Worm (Caenorhabditis elegans) whole organism, mixed stage, embryonic: ENCODE measurements around the gene M03A1.8.

ENCODE experiments used
- bed-3 ChIP-seq: fragments of 200-800 bp; sonication (Bioruptor generic); optimal IDR thresholded peaks from 3 replicates; lab custom pipeline; 2018; ENCODE audit warnings: mild to moderate bottlenecking, missing genetic modification characterization, moderate library complexity, missing compliant biosample characterization
- ceh-39 ChIP-seq: fragments of 150-350 bp; optimal IDR thresholded peaks from 2 replicates; lab custom pipeline; 2014; ENCODE audit warnings: missing biosample characterization, missing genetic modification characterization
- ceh-43 ChIP-seq: fragments of 200-800 bp; sonication (Bioruptor generic); optimal IDR thresholded peaks from 2 replicates; lab custom pipeline; 2018; ENCODE audit warnings: mild to moderate bottlenecking, missing genetic modification characterization, moderate library complexity, missing compliant biosample characterization
- ceh-83 ChIP-seq: fragments of 200-800 bp; sonication (Bioruptor generic); optimal IDR thresholded peaks from 2 replicates; lab custom pipeline; 2018; ENCODE audit warnings: mild to moderate bottlenecking, missing genetic modification characterization, missing compliant biosample characterization
- ces-1 ChIP-seq: fragments of 150-350 bp; optimal IDR thresholded peaks from 2 replicates; lab custom pipeline; 2014; ENCODE audit warnings: missing biosample characterization, missing genetic modification reagents, missing genetic modification characterization
- cnd-1 ChIP-seq: fragments of 200-800 bp; sonication (Bioruptor generic); optimal IDR thresholded peaks from 2 replicates; lab custom pipeline; 2018; ENCODE audit warnings: mild to moderate bottlenecking, missing genetic modification characterization, missing compliant biosample characterization
- elt-1 ChIP-seq: sonication (generic microtip); optimal IDR thresholded peaks from 2 replicates; lab custom pipeline; 2017; ENCODE audit warnings: missing genetic modification characterization, mild to moderate bottlenecking, missing compliant biosample characterization, antibody characterized with exemption, moderate library complexity, borderline replicate concordance; ENCODE audit not compliant: insufficient read depth
- elt-3 ChIP-seq: fragments of 150-350 bp; optimal IDR thresholded peaks from 2 replicates; lab custom pipeline; 2014; ENCODE audit warnings: missing biosample characterization, missing genetic modification characterization
- flh-1 ChIP-seq: fragments of 200-800 bp; sonication (Bioruptor generic); optimal IDR thresholded peaks from 2 replicates; lab custom pipeline; 2018; ENCODE audit warnings: mild to moderate bottlenecking, missing genetic modification characterization, moderate library complexity, missing compliant biosample characterization
- ham-2 ChIP-seq: fragments of 200-800 bp; sonication (Bioruptor generic); optimal IDR thresholded peaks from 2 replicates; lab custom pipeline; 2018; ENCODE audit warnings: mild to moderate bottlenecking, missing genetic modification characterization, missing compliant biosample characterization
- lin-13 ChIP-seq: fragments of 150-350 bp; optimal IDR thresholded peaks from 2 replicates; lab custom pipeline; 2014; ENCODE audit warnings: missing biosample characterization, missing genetic modification characterization
- lsy-2 ChIP-seq: fragments of 150-350 bp; optimal IDR thresholded peaks from 2 replicates; lab custom pipeline; 2014; ENCODE audit warnings: missing biosample characterization, missing genetic modification characterization
- mab-5 ChIP-seq: fragments of 150-350 bp; optimal IDR thresholded peaks from 2 replicates; lab custom pipeline; 2014; ENCODE audit warnings: missing biosample characterization, missing genetic modification characterization
- mep-1 ChIP-seq: fragments of 150-350 bp; optimal IDR thresholded peaks from 2 replicates; lab custom pipeline; 2017; ENCODE audit warnings: missing biosample characterization, missing genetic modification reagents, missing genetic modification characterization, inconsistent platforms
- mls-2 ChIP-seq: sonication (generic microtip); optimal IDR thresholded peaks from 2 replicates; lab custom pipeline; 2016; ENCODE audit warnings: mild to moderate bottlenecking, missing genetic modification characterization, moderate library complexity, missing compliant biosample characterization
- nhr-2 ChIP-seq: fragments of 150-350 bp; optimal IDR thresholded peaks from 2 replicates; lab custom pipeline; 2014; ENCODE audit warnings: missing biosample characterization, missing genetic modification characterization
- nhr-237 ChIP-seq: fragments of 150-350 bp; optimal IDR thresholded peaks from 2 replicates; lab custom pipeline; 2014; ENCODE audit warnings: missing biosample characterization, missing genetic modification characterization
- nhr-28 ChIP-seq: fragments of 150-350 bp; optimal IDR thresholded peaks from 2 replicates; lab custom pipeline; 2014; ENCODE audit warnings: missing biosample characterization, missing genetic modification characterization
- nhr-76 ChIP-seq: sonication (generic microtip); optimal IDR thresholded peaks from 2 replicates; lab custom pipeline; 2017; ENCODE audit warnings: missing biosample characterization, missing genetic modification characterization
- pha-4 ChIP-seq: fragments of 150-350 bp; optimal IDR thresholded peaks from 2 replicates; lab custom pipeline; 2018; ENCODE audit warnings: missing biosample characterization, missing genetic modification reagents, missing genetic modification characterization
- snpc-4 ChIP-seq: fragments of 150-350 bp; optimal IDR thresholded peaks from 2 replicates; lab custom pipeline; 2014; ENCODE audit warnings: missing biosample characterization, missing genetic modification characterization
- sptf-1 ChIP-seq: sonication (generic microtip); optimal IDR thresholded peaks from 2 replicates; lab custom pipeline; 2017; ENCODE audit warnings: mild to moderate bottlenecking, missing genetic modification characterization, moderate library complexity, missing compliant biosample characterization
- tbx-8 ChIP-seq: fragments of 200-800 bp; sonication (Bioruptor generic); optimal IDR thresholded peaks from 2 replicates; lab custom pipeline; 2018; ENCODE audit warnings: mild to moderate bottlenecking, missing genetic modification characterization, moderate library complexity, missing compliant biosample characterization
- unc-120 ChIP-seq: sonication (generic microtip); optimal IDR thresholded peaks from 2 replicates; lab custom pipeline; 2017; ENCODE audit warnings: missing genetic modification characterization, missing compliant biosample characterization; ENCODE audit not compliant: poor library complexity, severe bottlenecking
- unc-39 ChIP-seq: fragments of 150-350 bp; optimal IDR thresholded peaks from 2 replicates; lab custom pipeline; 2014; ENCODE audit warnings: missing biosample characterization, missing genetic modification characterization
- unc-62 ChIP-seq: fragments of 150-350 bp; optimal IDR thresholded peaks from 2 replicates; lab custom pipeline; 2014; ENCODE audit warnings: missing biosample characterization, missing genetic modification reagents, missing genetic modification characterization
- zip-8 ChIP-seq: fragments of 150-350 bp; optimal IDR thresholded peaks from 2 replicates; lab custom pipeline; 2014; ENCODE audit warnings: missing biosample characterization, missing genetic modification characterization
- ztf-11 ChIP-seq: fragments of 150-350 bp; optimal IDR thresholded peaks from 2 replicates; lab custom pipeline; 2014; ENCODE audit warnings: missing biosample characterization, missing genetic modification characterization

M03A1.8 gene

DNA sequence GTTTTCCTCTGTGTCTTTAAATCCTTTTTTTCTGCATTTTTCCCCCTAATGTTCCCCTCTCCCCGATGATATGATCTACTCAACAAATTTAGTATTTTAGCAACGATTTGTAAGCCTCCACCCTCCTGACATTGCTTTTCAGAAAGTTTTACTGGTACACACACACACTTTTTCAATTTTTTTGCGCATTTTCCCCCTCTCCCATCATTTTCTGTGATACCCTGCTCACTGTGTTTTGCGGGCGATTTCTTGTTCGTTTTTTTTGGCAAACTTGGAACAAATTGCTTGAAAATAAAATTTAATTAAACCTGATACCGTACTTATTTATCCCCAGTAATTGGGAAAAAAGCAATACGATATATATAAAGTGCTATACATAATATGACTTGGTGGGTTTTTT, 30.5 kb downstream of the M03A1.8 start:
- TF ChIP-seq flh-1 (GFP tag; lab: Kevin White, UChicago): no peak
- no peak for TF ChIP-seq nhr-2 (tag; lab: Kevin White, UChicago)
- TF ChIP-seq unc-62 (GFP tag; lab: Kevin White, UChicago): no peak
- TF ChIP-seq ceh-83: no peak
- no peak for TF ChIP-seq lin-13
- TF ChIP-seq ceh-43 (GFP tag; lab: Kevin White, UChicago): no peak
- no peak for TF ChIP-seq elt-3
- no peak for TF ChIP-seq lsy-2 (tag; lab: Kevin White, UChicago)
- no peak for TF ChIP-seq sptf-1
- no peak for TF ChIP-seq nhr-237
- TF ChIP-seq nhr-28 (tag; lab: Kevin White, UChicago): no peak
- TF ChIP-seq nhr-76 (tag; lab: Kevin White, UChicago): no peak

- TF ChIP-seq elt-1 (tag; lab: Kevin White, UChicago): no peak
- no peak for TF ChIP-seq zip-8 (tag; lab: Kevin White, UChicago)
Observed at ce11 chrII:4597441-4597840, 37.3 kb downstream of the M03A1.8 start.

DNA sequence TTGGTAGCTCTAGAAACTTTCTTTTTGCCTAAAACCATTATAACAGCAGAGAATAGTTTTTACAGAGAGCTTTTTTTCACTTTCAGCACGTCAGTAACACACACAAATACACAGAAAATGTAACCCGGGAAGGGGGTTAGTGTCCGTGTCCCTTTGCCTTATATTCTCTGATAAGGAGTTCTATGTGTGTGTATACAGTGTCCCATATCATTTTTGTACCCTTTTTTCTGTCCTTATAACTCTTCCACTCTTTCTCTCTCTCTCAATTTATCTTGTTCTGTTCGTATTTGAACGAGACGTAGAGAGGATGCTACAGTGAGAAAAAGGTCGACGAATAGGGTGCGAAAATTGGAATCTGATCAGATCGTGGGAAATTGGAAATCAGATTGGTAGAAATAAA, 38.7 kb downstream of the M03A1.8 start:
- no peak for TF ChIP-seq lin-13
- TF ChIP-seq bed-3 (GFP tag; lab: Kevin White, UChicago): no peak
- no peak for TF ChIP-seq nhr-28 (tag; lab: Kevin White, UChicago)
- no peak for TF ChIP-seq lsy-2 (tag; lab: Kevin White, UChicago)
- TF ChIP-seq tbx-8: no peak
- no peak for TF ChIP-seq elt-1 (tag; lab: Kevin White, UChicago)

DNA sequence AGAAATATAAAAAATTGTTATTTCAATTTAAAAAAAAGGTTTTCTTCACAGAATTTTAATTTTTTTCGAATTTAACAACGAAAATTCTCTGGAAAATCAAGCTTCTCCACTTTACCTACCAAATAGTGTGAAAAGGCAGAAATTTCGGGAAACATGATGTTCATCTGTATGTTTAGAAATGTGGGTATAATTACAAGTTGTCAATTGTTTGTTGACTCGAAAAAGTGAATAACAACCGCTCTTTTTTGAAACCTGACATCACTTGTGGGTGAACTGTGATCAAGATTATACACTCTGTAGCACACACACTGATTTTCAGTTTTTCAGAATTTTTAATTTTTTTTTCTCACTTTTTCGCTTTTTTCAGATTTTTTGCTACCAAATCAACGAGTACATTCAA, 39.7 kb downstream of the M03A1.8 start:
- TF ChIP-seq bed-3 (GFP tag; lab: Kevin White, UChicago) (no peak), flh-1 (GFP tag; lab: Kevin White, UChicago) (no peak), lsy-2 (tag; lab: Kevin White, UChicago) (no peak), pha-4 (tag; lab: Kevin White, UChicago) (no peak), unc-120 (tag; lab: Kevin White, UChicago) (no peak)

ce11 chrII:4600276-4600675, 40.1 kb downstream of the M03A1.8 start:
- TF ChIP-seq elt-1 (tag; lab: Kevin White, UChicago) (no peak), zip-8 (tag; lab: Kevin White, UChicago) (no peak), ceh-83 (no peak), bed-3 (GFP tag; lab: Kevin White, UChicago) (no peak), cnd-1 (tag; lab: Kevin White, UChicago) (no peak), ztf-11 (tag; lab: Kevin White, UChicago) (no peak), lin-13 (no peak), ces-1 (GFP tag; lab: Kevin White, UChicago) (no peak), mls-2 (tag; lab: Kevin White, UChicago) (no peak), flh-1 (GFP tag; lab: Kevin White, UChicago) (no peak)

DNA sequence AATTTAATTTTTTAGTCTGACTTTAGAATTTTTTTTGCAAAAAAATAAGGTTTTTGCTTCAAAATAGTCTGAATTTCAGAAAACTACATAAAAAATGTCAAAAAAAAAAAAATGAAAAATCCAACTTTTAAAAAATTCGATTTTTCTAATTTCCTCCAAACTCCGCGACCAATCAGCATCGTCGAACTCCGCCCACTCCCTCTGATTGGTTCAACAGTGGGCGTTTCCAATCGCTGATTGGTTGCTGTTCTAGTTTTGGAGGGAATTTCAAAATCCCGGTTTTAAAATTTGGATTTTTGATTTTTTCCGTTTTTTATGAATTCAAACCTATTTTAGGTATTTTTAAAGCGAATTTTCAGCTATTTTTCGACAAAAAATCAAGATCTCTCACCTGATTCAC, 40.7 kb downstream of the M03A1.8 start:
- no peak for TF ChIP-seq unc-39 (tag; lab: Kevin White, UChicago)

DNA sequence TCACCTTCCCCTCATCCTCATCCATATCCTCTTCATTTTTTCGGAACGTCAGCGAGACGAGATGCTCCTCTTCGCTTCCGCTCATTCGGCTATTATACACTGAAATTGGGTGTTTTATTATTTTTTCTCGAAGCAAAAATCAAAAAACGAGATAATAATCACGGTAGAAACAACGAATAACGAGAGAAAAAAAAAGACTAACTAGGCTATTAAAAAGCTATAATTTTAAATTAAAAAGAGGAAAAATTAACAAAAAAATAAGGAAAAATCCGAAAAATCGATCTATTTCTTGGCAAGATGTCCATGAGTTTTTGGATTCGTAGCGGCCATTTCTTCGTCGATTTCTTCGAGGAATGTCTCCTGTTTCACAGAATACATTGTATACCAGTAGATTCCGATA, 41.1 kb downstream of the M03A1.8 start, which contains the start of gene ipla-1:
TSS of gene ipla-1 (minus strand) at position 101 of the 400 bp plus-strand sequence.
- no peak for TF ChIP-seq unc-39 (tag; lab: Kevin White, UChicago)
- no peak for TF ChIP-seq ceh-43 (GFP tag; lab: Kevin White, UChicago)
- TF ChIP-seq ham-2 (GFP tag; lab: Kevin White, UChicago): no peak
- TF ChIP-seq ces-1 (GFP tag; lab: Kevin White, UChicago): no peak
- no peak for TF ChIP-seq elt-3
- no peak for TF ChIP-seq mep-1
- TF ChIP-seq mab-5: no peak
- no peak for TF ChIP-seq ceh-39 (tag; lab: Kevin White, UChicago)
- TF ChIP-seq ztf-11 (tag; lab: Kevin White, UChicago): no peak
- no peak for TF ChIP-seq nhr-237
- no peak for TF ChIP-seq tbx-8
- no peak for TF ChIP-seq lin-13
- no peak for TF ChIP-seq unc-120 (tag; lab: Kevin White, UChicago)
- TF ChIP-seq mls-2 (tag; lab: Kevin White, UChicago): no peak
- TF ChIP-seq pha-4 (tag; lab: Kevin White, UChicago): no peak
- no peak for TF ChIP-seq nhr-76 (tag; lab: Kevin White, UChicago)
- no peak for TF ChIP-seq snpc-4 (tag; lab: Kevin White, UChicago)
